Worm (Caenorhabditis elegans) whole organism, L4/young adult: ENCODE measurements around the gene srw-16.

Experiments
- dao-5 ChIP-seq: sonication (generic microtip); optimal IDR thresholded peaks from 2 replicates; lab custom pipeline; 2016; ENCODE audit warnings: missing genotype, missing genetic modification characterization, moderate library complexity, missing compliant biosample characterization
- him-1 ChIP-seq: sonication (generic microtip); optimal IDR thresholded peaks from 2 replicates; lab custom pipeline; 2016; ENCODE audit warnings: missing genotype, missing genetic modification reagents, missing genetic modification characterization, missing compliant biosample characterization

DNA sequence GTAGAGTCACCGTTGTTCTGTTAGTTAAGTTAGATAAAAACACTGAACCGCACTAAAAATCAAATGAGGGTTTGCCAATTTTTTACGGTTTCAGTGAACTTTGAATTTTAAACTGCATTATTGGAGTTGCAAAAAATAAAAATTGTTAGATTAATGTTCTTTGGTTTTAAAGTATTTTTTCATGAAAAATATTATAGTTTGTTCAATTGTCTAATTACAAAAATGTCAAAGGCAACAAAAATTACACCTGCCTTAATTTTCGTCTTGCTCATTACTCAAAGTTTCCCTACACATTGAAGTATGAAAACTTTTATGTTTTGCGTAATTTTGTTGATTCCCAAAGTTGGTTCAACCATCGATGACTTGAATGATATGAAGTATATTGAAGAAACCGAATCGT is 36.1 kb upstream of the srw-16 start, which contains the start of gene irld-62:
- no peak for TF ChIP-seq him-1 (tag; lab: Kevin White, UChicago)
- no peak for TF ChIP-seq dao-5 (tag; lab: Kevin White, UChicago)
